Fruit fly (Drosophila melanogaster) whole organism, wandering third instar larva: Measurements from ENCODE around the gene Dora.

Experiments used
- CG32264 ChIP-seq: fragments of 200-800 bp; sonication (Bioruptor generic); optimal IDR thresholded peaks from 2 replicates; lab custom pipeline; 2016; ENCODE audit warnings: missing biosample characterization, missing genetic modification characterization
- CG9705 ChIP-seq: fragments of 200-800 bp; sonication (Bioruptor generic); optimal IDR thresholded peaks from 2 replicates; lab custom pipeline; 2018; ENCODE audit warnings: missing biosample characterization, mild to moderate bottlenecking, missing genetic modification characterization
- CrebA ChIP-seq: fragments of 200-800 bp; sonication (Bioruptor generic); optimal IDR thresholded peaks from 2 replicates; lab custom pipeline; 2016; ENCODE audit warnings: missing biosample characterization, mild to moderate bottlenecking, missing genetic modification characterization, borderline replicate concordance
- HLH106 ChIP-seq: fragments of 200-800 bp; optimal IDR thresholded peaks from 3 replicates; lab custom pipeline; 2019; ENCODE audit warnings: missing biosample characterization, mild to moderate bottlenecking, missing genetic modification characterization, moderate library complexity
- Hnf4 ChIP-seq: fragments of 200-800 bp; sonication (Bioruptor generic); optimal IDR thresholded peaks from 2 replicates; lab custom pipeline; 2016; ENCODE audit warnings: missing biosample characterization, mild to moderate bottlenecking, missing genetic modification characterization
- Hr78 ChIP-seq: fragments of >200 bp; optimal IDR thresholded peaks from 2 replicates; lab custom pipeline; 2017; ENCODE audit warnings: missing biosample characterization, missing genetic modification characterization
- Hr83 ChIP-seq: fragments of 200-300 bp; sonication (Bioruptor generic); optimal IDR thresholded peaks from 2 replicates; lab custom pipeline; 2016; ENCODE audit warnings: missing biosample characterization, mild to moderate bottlenecking, missing genetic modification characterization, moderate library complexity; ENCODE audit not compliant: poor library complexity, severe bottlenecking
- Jra ChIP-seq: sonication (Bioruptor generic); optimal IDR thresholded peaks from 2 replicates; lab custom pipeline; 2016; ENCODE audit warnings: missing biosample characterization, missing genetic modification characterization
- Mio ChIP-seq: sonication (Bioruptor generic); optimal IDR thresholded peaks from 2 replicates; lab custom pipeline; 2016; ENCODE audit warnings: missing biosample characterization, missing genetic modification characterization
- Myc ChIP-seq: fragments of >200 bp; optimal IDR thresholded peaks from 2 replicates; lab custom pipeline; 2017
- N ChIP-seq: fragments of >200 bp; optimal IDR thresholded peaks from 2 replicates; lab custom pipeline; 2018; ENCODE audit warnings: missing biosample characterization, missing external identifiers, missing genetic modification characterization
- OdsH ChIP-seq: fragments of 200-800 bp; sonication (Bioruptor generic); optimal IDR thresholded peaks from 2 replicates; lab custom pipeline; 2016; ENCODE audit warnings: missing biosample characterization, mild to moderate bottlenecking, missing genetic modification characterization
- Rel ChIP-seq, 2 experiments: fragments of 200-800 bp; sonication (Bioruptor generic) in 1 of 2; optimal IDR thresholded peaks; 2 replicates in 1 of 2; 3 replicates in 1 of 2; lab custom pipeline; 2016 to 2019; ENCODE audit warnings: mild to moderate bottlenecking in 2 of 2, missing biosample characterization in 2 of 2, missing genetic modification characterization in 2 of 2, moderate library complexity in 1 of 2
- Sp1 ChIP-seq: fragments of 200-800 bp; sonication (Bioruptor generic); optimal IDR thresholded peaks from 3 replicates; lab custom pipeline; 2019; ENCODE audit warnings: missing biosample characterization, mild to moderate bottlenecking, missing genetic modification characterization, moderate library complexity
- Vsx2 ChIP-seq: fragments of 200-300, 225-300 bp; sonication (Bioruptor generic); optimal IDR thresholded peaks from 2 replicates; lab custom pipeline; 2018; ENCODE audit warnings: missing biosample characterization, missing genetic modification characterization; ENCODE audit not compliant: partially characterized antibody
- br ChIP-seq: fragments of 200-800 bp; sonication (Bioruptor generic); optimal IDR thresholded peaks from 2 replicates; lab custom pipeline; 2016; ENCODE audit warnings: missing biosample characterization, missing genetic modification characterization
- brk ChIP-seq: fragments of 200-800 bp; sonication (Bioruptor generic); optimal IDR thresholded peaks from 2 replicates; lab custom pipeline; 2016; ENCODE audit warnings: missing biosample characterization, mild to moderate bottlenecking, missing genetic modification characterization
- dmrt93B ChIP-seq: fragments of 200-800 bp; sonication (Bioruptor generic); optimal IDR thresholded peaks from 2 replicates; lab custom pipeline; 2018; ENCODE audit warnings: missing biosample characterization, mild to moderate bottlenecking, missing genetic modification characterization
- ey ChIP-seq: fragments of 200-800 bp; sonication (Bioruptor generic); optimal IDR thresholded peaks from 2 replicates; lab custom pipeline; 2016; ENCODE audit warnings: missing biosample characterization, missing genetic modification characterization
- foxo ChIP-seq, 2 experiments: fragments of 200-800 bp; sonication (Bioruptor generic); optimal IDR thresholded peaks; 2 replicates in 1 of 2; 3 replicates in 1 of 2; lab custom pipeline; 2016 to 2017; ENCODE audit warnings: missing biosample characterization in 2 of 2, missing genetic modification characterization in 2 of 2
- fru ChIP-seq: fragments of 200-800 bp; sonication (Bioruptor generic); optimal IDR thresholded peaks from 3 replicates; lab custom pipeline; 2016; ENCODE audit warnings: missing biosample characterization, mild to moderate bottlenecking, missing genetic modification characterization
- h ChIP-seq: fragments of 200-800 bp; sonication (Bioruptor generic); optimal IDR thresholded peaks from 3 replicates; lab custom pipeline; 2016; ENCODE audit warnings: missing biosample characterization, mild to moderate bottlenecking, missing genetic modification characterization
- jim ChIP-seq: fragments of 175-275, 200-325 bp; sonication (Bioruptor generic); optimal IDR thresholded peaks from 2 replicates; lab custom pipeline; 2016; ENCODE audit warnings: missing biosample characterization, mild to moderate bottlenecking, missing genetic modification characterization
- lola ChIP-seq: fragments of >200 bp; optimal IDR thresholded peaks from 2 replicates; lab custom pipeline; 2017; ENCODE audit warnings: missing biosample characterization, missing genetic modification characterization
- pan ChIP-seq: fragments of >200 bp; optimal IDR thresholded peaks from 2 replicates; lab custom pipeline; 2017
- psq ChIP-seq: fragments of 200-800 bp; sonication (Bioruptor generic); optimal IDR thresholded peaks from 3 replicates; lab custom pipeline; 2017; ENCODE audit warnings: missing biosample characterization, mild to moderate bottlenecking, missing genetic modification characterization, moderate library complexity
- rgr ChIP-seq: fragments of 200-800 bp; sonication (Bioruptor generic); optimal IDR thresholded peaks from 3 replicates; lab custom pipeline; 2016; ENCODE audit warnings: missing biosample characterization, mild to moderate bottlenecking, missing genetic modification characterization
- sv ChIP-seq: fragments of 200-800 bp; sonication (Bioruptor generic); optimal IDR thresholded peaks from 3 replicates; lab custom pipeline; 2016; ENCODE audit warnings: missing biosample characterization, missing genetic modification characterization
- tai ChIP-seq: sonication (Bioruptor generic); optimal IDR thresholded peaks from 2 replicates; lab custom pipeline; 2016; ENCODE audit warnings: missing biosample characterization, missing genetic modification characterization
- usp ChIP-seq: fragments of >200 bp; optimal IDR thresholded peaks from 2 replicates; lab custom pipeline; 2017; ENCODE audit warnings: missing biosample characterization, missing genetic modification characterization
- woc ChIP-seq: sonication (Bioruptor generic); optimal IDR thresholded peaks from 2 replicates; lab custom pipeline; 2016; ENCODE audit warnings: missing biosample characterization, mild to moderate bottlenecking, missing genetic modification characterization

Gene Dora

dm6 chrX:18848338-18849021 lies 15.3 kb upstream of the Dora start, which contains the start of gene shop:
TSS of gene shop (minus strand) at chrX:18848566.
- TF ChIP-seq Myc (lab: Kevin White, UChicago) (no peak), usp (no peak), sv (GFP tag; lab: Kevin White, UChicago) (peak; percentile 77), Rel (GFP tag; optimal IDR thresholded peaks at IDR 0.05; lab: Kevin White, UChicago) (no peak), Rel (tag; optimal IDR thresholded peaks at IDR 0.05; lab: Kevin White, UChicago) (peak; percentile 57), dmrt93B (peak; percentile 81), HLH106 (tag; lab: Kevin White, UChicago) (peak; percentile 89), h (GFP tag; lab: Kevin White, UChicago) (peak; percentile 81), brk (GFP tag; lab: Kevin White, UChicago) (no peak), Hr83 (GFP tag; lab: Kevin White, UChicago) (peak; percentile 85), OdsH (GFP tag; lab: Kevin White, UChicago) (peak; percentile 80), ey (peak; percentile 81), psq (peak; percentile 81), rgr (GFP tag; lab: Kevin White, UChicago) (peak; percentile 84), woc (GFP tag; lab: Kevin White, UChicago) (peak; percentile 92), Sp1 (GFP tag; lab: Kevin White, UChicago) (peak; percentile 89), pan (lab: Kevin White, UChicago) (no peak), br (GFP tag; lab: Kevin White, UChicago) (peak; percentile 75), foxo (GFP tag; optimal IDR thresholded peaks at IDR 0.05; lab: Kevin White, UChicago) (peak in 1 of 2 experiments; percentile 88), fru (GFP tag; lab: Kevin White, UChicago) (peak; percentile 86), Mio (GFP tag; lab: Kevin White, UChicago) (peak; percentile 13), tai (GFP tag; lab: Kevin White, UChicago) (no peak), CG9705 (GFP tag; lab: Kevin White, UChicago) (peak; percentile 83)
- TF ChIP-seq, all 38 proteins: peak for 17

dm6 chrX:18849022-18849368 lies 14.8 kb upstream of the Dora start:
- TF ChIP-seq foxo (GFP tag; optimal IDR thresholded peaks at IDR 0.05; lab: Kevin White, UChicago) (no peak), Vsx2 (GFP tag; lab: Kevin White, UChicago) (no peak), CG9705 (GFP tag; lab: Kevin White, UChicago) (no peak), ey (no peak), Sp1 (GFP tag; lab: Kevin White, UChicago) (no peak), lola (no peak), tai (GFP tag; lab: Kevin White, UChicago) (no peak), dmrt93B (no peak)

- no peak for TF ChIP-seq brk (GFP tag; lab: Kevin White, UChicago)
- no peak for TF ChIP-seq Rel (GFP tag; optimal IDR thresholded peaks at IDR 0.05; lab: Kevin White, UChicago)
- TF ChIP-seq Rel (tag; optimal IDR thresholded peaks at IDR 0.05; lab: Kevin White, UChicago) = peak; percentile 2
Measured at dm6 chrX:18857356-18857807, 6.4 kb upstream of the Dora start, which contains the start of gene CG7322. TSS of gene CG7322 (minus strand) at chrX:18857757.

dm6 chrX:18857916-18858315 lies 5.8 kb upstream of the Dora start, which contains the start of gene Usp39:
TSS of gene Usp39 (plus strand) at chrX:18858203.
- peak; percentile 31 for TF ChIP-seq N (GFP tag; lab: Kevin White, UChicago)
- TF ChIP-seq Hr78 = peak; percentile 16
- TF ChIP-seq Hnf4 (GFP tag; lab: Kevin White, UChicago) = no peak
- TF ChIP-seq CrebA (GFP tag; lab: Kevin White, UChicago) = no peak
- TF ChIP-seq CG32264 (GFP tag; lab: Kevin White, UChicago) = no peak
- TF ChIP-seq dmrt93B = no peak
- TF ChIP-seq h (GFP tag; lab: Kevin White, UChicago) = no peak
- TF ChIP-seq jim (GFP tag; lab: Kevin White, UChicago) = no peak
- TF ChIP-seq, all 38 proteins: peak for 2

- TF ChIP-seq brk (GFP tag; lab: Kevin White, UChicago) (no peak), Jra (GFP tag; lab: Kevin White, UChicago) (no peak), Hnf4 (GFP tag; lab: Kevin White, UChicago) (no peak), usp (no peak), OdsH (GFP tag; lab: Kevin White, UChicago) (no peak), fru (GFP tag; lab: Kevin White, UChicago) (no peak)
Measured at dm6 chrX:18860074-18860473, 3.7 kb upstream of the Dora start, which contains the start of gene CG32544. TSS of gene CG32544 (plus strand) at chrX:18860284.
